Worm (Caenorhabditis elegans): ENCODE results near the gene srw-55.

DNA sequence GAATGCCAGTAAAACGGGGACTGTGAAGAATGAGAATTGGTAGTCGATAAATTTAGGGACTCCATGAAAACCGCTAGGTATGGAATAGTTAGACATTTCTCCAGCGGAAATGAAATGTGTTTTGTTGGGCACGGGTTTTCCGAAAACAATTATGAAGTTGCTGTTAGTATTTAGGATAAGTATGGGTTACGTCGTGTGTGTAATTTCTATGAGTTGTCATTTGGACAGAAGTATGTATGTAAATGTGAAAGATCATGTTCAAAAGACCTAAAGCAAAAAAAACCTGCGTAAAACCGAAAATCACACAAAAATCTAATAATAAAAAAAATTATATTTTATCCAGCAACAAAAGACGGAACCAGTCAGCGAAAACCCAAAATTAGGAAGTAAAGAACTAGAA, 32.3 kb upstream of the srw-55 start, which contains the start of gene sru-23:
- TF ChIP-seq nhr-76 (tag; optimal IDR thresholded peaks at IDR 0.05) = no peak
- no peak for TF ChIP-seq unc-39 (tag; optimal IDR thresholded peaks at IDR 0.05)
- TF ChIP-seq blmp-1 (tag; optimal IDR thresholded peaks at IDR 0.05) = no peak
- no peak for TF ChIP-seq mep-1 (tag; optimal IDR thresholded peaks at IDR 0.05)
- no peak for TF ChIP-seq nhr-237 (tag; optimal IDR thresholded peaks at IDR 0.05)
- TF ChIP-seq mls-2 (tag; optimal IDR thresholded peaks at IDR 0.05) = no peak
- no peak for TF ChIP-seq nhr-12 (tag; optimal IDR thresholded peaks at IDR 0.05)
- TF ChIP-seq ces-1 (GFP tag; optimal IDR thresholded peaks at IDR 0.05) = no peak
- TF ChIP-seq mab-5 (tag; optimal IDR thresholded peaks at IDR 0.05) = no peak
- no peak for TF ChIP-seq pha-4 (tag; optimal IDR thresholded peaks at IDR 0.05)
- TF ChIP-seq lin-13 (tag; optimal IDR thresholded peaks at IDR 0.05) = no peak
- TF ChIP-seq lsy-2 (tag; optimal IDR thresholded peaks at IDR 0.05) = no peak
